Worm (Caenorhabditis elegans) whole organism, L2 larva: Measurements from ENCODE around the gene str-185.

Experiments used
- C34F6.9 ChIP-seq: fragments of 150-350 bp; optimal IDR thresholded peaks from 2 replicates; lab custom pipeline; 2014; ENCODE audit warnings: missing biosample characterization, missing genetic modification characterization
- F13H6.1 ChIP-seq: sonication (generic microtip); optimal IDR thresholded peaks from 2 replicates; lab custom pipeline; 2016; ENCODE audit warnings: missing genetic modification characterization, missing compliant biosample characterization
- R02D3.7 ChIP-seq: fragments of 150-350 bp; optimal IDR thresholded peaks from 2 replicates; lab custom pipeline; 2014; ENCODE audit warnings: missing biosample characterization, missing genetic modification characterization
- ZK546.5 ChIP-seq: sonication (generic microtip); optimal IDR thresholded peaks from 2 replicates; lab custom pipeline; 2017; ENCODE audit warnings: missing biosample characterization, missing genetic modification characterization
- alr-1 ChIP-seq: fragments of 150-350 bp; optimal IDR thresholded peaks from 2 replicates; lab custom pipeline; 2014; ENCODE audit warnings: missing biosample characterization, missing genetic modification characterization
- aly-2 ChIP-seq: fragments of 150-350 bp; optimal IDR thresholded peaks from 2 replicates; lab custom pipeline; 2014; ENCODE audit warnings: missing biosample characterization, missing genetic modification characterization
- ama-1 ChIP-seq: fragments of 150-350 bp; optimal IDR thresholded peaks from 2 replicates; lab custom pipeline; 2018; ENCODE audit warnings: inconsistent platforms
- crh-2 ChIP-seq: sonication (generic microtip); optimal IDR thresholded peaks from 2 replicates; lab custom pipeline; 2017; ENCODE audit warnings: missing biosample characterization, missing genetic modification characterization
- dmd-4 ChIP-seq: sonication (generic microtip); optimal IDR thresholded peaks from 2 replicates; lab custom pipeline; 2017; ENCODE audit warnings: missing biosample characterization, missing genetic modification characterization
- egl-27 ChIP-seq: sonication (generic microtip); optimal IDR thresholded peaks from 3 replicates; lab custom pipeline; 2017; ENCODE audit warnings: missing biosample characterization, missing genetic modification reagents, missing genetic modification characterization
- elt-1 ChIP-seq: fragments of 150-350 bp; optimal IDR thresholded peaks from 2 replicates; lab custom pipeline; 2014; ENCODE audit warnings: missing biosample characterization, missing genetic modification characterization
- elt-3 ChIP-seq: sonication (generic microtip); optimal IDR thresholded peaks from 2 replicates; lab custom pipeline; 2017; ENCODE audit warnings: missing biosample characterization, missing genetic modification characterization
- fos-1 ChIP-seq: fragments of 150-350 bp; optimal IDR thresholded peaks from 2 replicates; lab custom pipeline; 2014; ENCODE audit warnings: missing biosample characterization, missing genetic modification characterization
- gmeb-1 ChIP-seq: fragments of 150-350 bp; optimal IDR thresholded peaks from 2 replicates; lab custom pipeline; 2014; ENCODE audit warnings: missing biosample characterization, missing genetic modification characterization
- lin-11 ChIP-seq: fragments of 150-350 bp; sonication (generic microtip); optimal IDR thresholded peaks from 2 replicates; lab custom pipeline; 2014; ENCODE audit warnings: missing biosample characterization, missing genetic modification characterization, inconsistent platforms, mixed read lengths
- lin-13 ChIP-seq: fragments of 150-350 bp; optimal IDR thresholded peaks from 2 replicates; lab custom pipeline; 2014; ENCODE audit warnings: missing biosample characterization, missing genetic modification reagents, missing genetic modification characterization
- lin-39 ChIP-seq: fragments of 150-350 bp; optimal IDR thresholded peaks from 2 replicates; lab custom pipeline; 2014; ENCODE audit warnings: missing biosample characterization, missing genetic modification reagents, missing genetic modification characterization
- lsy-2 ChIP-seq, 2 experiments: fragments of 150-350 bp in 1 of 2; sonication (generic microtip) in 1 of 2; optimal IDR thresholded peaks; 2 replicates each; lab custom pipeline; 2014 to 2017; ENCODE audit warnings: missing biosample characterization in 2 of 2, missing genetic modification characterization in 2 of 2
- mab-5 ChIP-seq: fragments of 150-350 bp; optimal IDR thresholded peaks from 2 replicates; lab custom pipeline; 2014; ENCODE audit warnings: missing biosample characterization, missing genetic modification characterization
- mbf-1 ChIP-seq: sonication (generic microtip); optimal IDR thresholded peaks from 2 replicates; lab custom pipeline; 2017; ENCODE audit warnings: missing biosample characterization, missing genetic modification characterization
- mdl-1 ChIP-seq, 2 experiments: fragments of 150-350 bp in 1 of 2; sonication (generic microtip) in 1 of 2; optimal IDR thresholded peaks; 2 replicates each; lab custom pipeline; 2017; ENCODE audit warnings: missing biosample characterization in 2 of 2, missing genetic modification characterization in 2 of 2
- nhr-10 ChIP-seq: sonication (generic microtip); optimal IDR thresholded peaks from 2 replicates; lab custom pipeline; 2017; ENCODE audit warnings: missing biosample characterization, missing genetic modification characterization
- nhr-11 ChIP-seq: fragments of 150-350 bp; optimal IDR thresholded peaks from 2 replicates; lab custom pipeline; 2014; ENCODE audit warnings: missing biosample characterization, missing genetic modification characterization
- nhr-12 ChIP-seq: fragments of 150-350 bp; optimal IDR thresholded peaks from 2 replicates; lab custom pipeline; 2014; ENCODE audit warnings: missing biosample characterization, missing genetic modification characterization
- nhr-129 ChIP-seq: fragments of 150-350 bp; optimal IDR thresholded peaks from 2 replicates; lab custom pipeline; 2014; ENCODE audit warnings: missing biosample characterization, missing genetic modification characterization
- nhr-23 ChIP-seq: fragments of 150-350 bp; optimal IDR thresholded peaks from 2 replicates; lab custom pipeline; 2014; ENCODE audit warnings: missing biosample characterization, missing genetic modification reagents, missing genetic modification characterization
- nhr-25 ChIP-seq: fragments of 150-350 bp; sonication (generic microtip); optimal IDR thresholded peaks from 3 replicates; lab custom pipeline; 2014; ENCODE audit warnings: missing biosample characterization, missing genetic modification characterization
- nhr-6 ChIP-seq: fragments of 150-350 bp; optimal IDR thresholded peaks from 2 replicates; lab custom pipeline; 2014; ENCODE audit warnings: missing biosample characterization, missing genetic modification characterization
- nhr-77 ChIP-seq: fragments of 150-350 bp; optimal IDR thresholded peaks from 2 replicates; lab custom pipeline; 2014; ENCODE audit warnings: missing biosample characterization, missing genetic modification characterization
- peb-1 ChIP-seq: fragments of 150-350 bp; optimal IDR thresholded peaks from 2 replicates; lab custom pipeline; 2014; ENCODE audit warnings: missing biosample characterization, missing genetic modification characterization
- skn-1 ChIP-seq: sonication (generic microtip); optimal IDR thresholded peaks from 2 replicates; lab custom pipeline; 2017; ENCODE audit warnings: missing biosample characterization, missing genetic modification characterization
- sma-3 ChIP-seq: sonication (generic microtip); optimal IDR thresholded peaks from 2 replicates; lab custom pipeline; 2016; ENCODE audit warnings: missing genetic modification reagents, missing genetic modification characterization, missing compliant biosample characterization
- sma-9 ChIP-seq, 2 experiments: fragments of 150-350 bp in 1 of 2; sonication (generic microtip) in 1 of 2; optimal IDR thresholded peaks; 2 replicates each; lab custom pipeline; 2014 to 2016; ENCODE audit warnings: missing genetic modification characterization in 2 of 2, mild to moderate bottlenecking in 1 of 2, missing biosample characterization in 1 of 2, missing compliant biosample characterization in 1 of 2, missing genetic modification reagents in 1 of 2, moderate library complexity in 1 of 2
- snpc-4 ChIP-seq: fragments of 150-350 bp; optimal IDR thresholded peaks from 2 replicates; lab custom pipeline; 2014; ENCODE audit warnings: missing biosample characterization, missing genetic modification characterization
- unc-39 ChIP-seq: fragments of 150-350 bp; optimal IDR thresholded peaks from 2 replicates; lab custom pipeline; 2014; ENCODE audit warnings: missing biosample characterization, missing genetic modification characterization
- unc-55 ChIP-seq: fragments of 150-350 bp; sonication (generic microtip); optimal IDR thresholded peaks from 3 replicates; lab custom pipeline; 2014; ENCODE audit warnings: missing biosample characterization, missing genetic modification reagents, missing genetic modification characterization
- unc-62 ChIP-seq: fragments of 150-350 bp; optimal IDR thresholded peaks from 2 replicates; lab custom pipeline; 2014; ENCODE audit warnings: missing biosample characterization, missing genetic modification reagents, missing genetic modification characterization
- zag-1 ChIP-seq: fragments of 150-350 bp; optimal IDR thresholded peaks from 2 replicates; lab custom pipeline; 2014; ENCODE audit warnings: missing biosample characterization, missing genetic modification characterization
- ztf-1 ChIP-seq: fragments of 200-800 bp; sonication (Bioruptor generic); conservative IDR thresholded peaks from 2 replicates; pipeline ENCODE4 v1.3.6; 2022; ENCODE audit warnings: missing genetic modification characterization, missing compliant biosample characterization
- ztf-11 ChIP-seq: sonication (generic microtip); optimal IDR thresholded peaks from 2 replicates; lab custom pipeline; 2017; ENCODE audit warnings: missing biosample characterization, missing genetic modification characterization
- ztf-4 ChIP-seq: fragments of 150-350 bp; optimal IDR thresholded peaks from 2 replicates; lab custom pipeline; 2014; ENCODE audit warnings: missing biosample characterization, missing genetic modification characterization

The str-185 gene

ce11 chrIV:4472418-4473173 lies 42.8 kb upstream of the str-185 start (continued):
- TF ChIP-seq unc-62 (GFP tag; lab: Kevin White, UChicago), result no peak
- peak; percentile 46 for TF ChIP-seq crh-2 (tag; lab: Kevin White, UChicago)
- TF ChIP-seq ama-1 (lab: Kevin White, UChicago), result no peak
- TF ChIP-seq skn-1, result no peak
- peak; percentile 43 for TF ChIP-seq F13H6.1 (tag; lab: Kevin White, UChicago)
- TF ChIP-seq, all 48 proteins: peak for 14

- TF ChIP-seq nhr-25 (tag; lab: Kevin White, UChicago) (no peak), lin-11 (tag; lab: Kevin White, UChicago) (no peak), nhr-77 (no peak), nhr-10 (tag; lab: Kevin White, UChicago) (no peak), lsy-2 (tag; optimal IDR thresholded peaks at IDR 0.05; lab: Kevin White, UChicago) (peak in 1 of 2 experiments; percentile 28), fos-1 (tag; lab: Kevin White, UChicago) (no peak), ZK546.5 (tag; lab: Kevin White, UChicago) (no peak), zag-1 (tag; lab: Kevin White, UChicago) (no peak), aly-2 (no peak), mdl-1 (tag; optimal IDR thresholded peaks at IDR 0.05; lab: Kevin White, UChicago) (peak; percentile 71 to 85), mbf-1 (no peak), C34F6.9 (no peak), gmeb-1 (tag; lab: Kevin White, UChicago) (peak; percentile 41), unc-62 (GFP tag; lab: Kevin White, UChicago) (no peak), egl-27 (tag; lab: Kevin White, UChicago) (no peak), elt-1 (tag; lab: Kevin White, UChicago) (no peak), sma-3 (GFP tag; lab: Kevin White, UChicago) (peak; percentile 5), mab-5 (tag; lab: Kevin White, UChicago) (no peak), unc-55 (GFP tag; lab: Kevin White, UChicago) (peak; percentile 31), ztf-1 (GFP tag; lab: Robert Waterston, UW) (no peak), unc-39 (no peak), alr-1 (tag; lab: Kevin White, UChicago) (no peak), ztf-4 (tag; lab: Kevin White, UChicago) (no peak), nhr-129 (peak; percentile 69), F13H6.1 (tag; lab: Kevin White, UChicago) (peak; percentile 56), sma-9 (GFP tag; optimal IDR thresholded peaks at IDR 0.05; lab: Kevin White, UChicago) (peak; percentile 50), sma-9 (tag; optimal IDR thresholded peaks at IDR 0.05; lab: Kevin White, UChicago) (no peak)
Measured at ce11 chrIV:4470885-4471772, 41.3 kb upstream of the str-185 start.

- TF ChIP-seq zag-1 (tag; lab: Kevin White, UChicago) (peak; percentile 14), dmd-4 (tag; lab: Kevin White, UChicago) (no peak), nhr-12 (tag; lab: Kevin White, UChicago) (no peak), F13H6.1 (tag; lab: Kevin White, UChicago) (peak; percentile 64), aly-2 (no peak), peb-1 (tag; lab: Kevin White, UChicago) (no peak), nhr-25 (tag; lab: Kevin White, UChicago) (no peak), ztf-1 (GFP tag; lab: Robert Waterston, UW) (no peak), nhr-23 (tag; lab: Kevin White, UChicago) (no peak), nhr-10 (tag; lab: Kevin White, UChicago) (no peak), unc-62 (GFP tag; lab: Kevin White, UChicago) (no peak), ztf-11 (tag; lab: Kevin White, UChicago) (no peak), R02D3.7 (tag; lab: Kevin White, UChicago) (no peak), unc-55 (GFP tag; lab: Kevin White, UChicago) (peak; percentile 44), egl-27 (tag; lab: Kevin White, UChicago) (no peak), fos-1 (tag; lab: Kevin White, UChicago) (peak; percentile 38), elt-3 (tag; lab: Kevin White, UChicago) (no peak), ZK546.5 (tag; lab: Kevin White, UChicago) (no peak), nhr-6 (no peak), snpc-4 (tag; lab: Kevin White, UChicago) (no peak), nhr-129 (peak; percentile 89), lin-11 (tag; lab: Kevin White, UChicago) (peak; percentile 88), mbf-1 (no peak), mab-5 (tag; lab: Kevin White, UChicago) (no peak), lin-13 (no peak), mdl-1 (tag; optimal IDR thresholded peaks at IDR 0.05; lab: Kevin White, UChicago) (peak; percentile 56 to 91), sma-3 (GFP tag; lab: Kevin White, UChicago) (peak; percentile 9), crh-2 (tag; lab: Kevin White, UChicago) (peak; percentile 70), lin-39 (tag; lab: Kevin White, UChicago) (no peak), nhr-11 (tag; lab: Kevin White, UChicago) (no peak), ztf-4 (tag; lab: Kevin White, UChicago) (no peak), lsy-2 (tag; optimal IDR thresholded peaks at IDR 0.05; lab: Kevin White, UChicago) (peak; percentile 2 to 74), alr-1 (tag; lab: Kevin White, UChicago) (no peak)
Measured at ce11 chrIV:4469770-4470709, 40.2 kb upstream of the str-185 start.
